Worm (Caenorhabditis elegans): ENCODE measurements around the gene ctl-3.

The ctl-3 gene

ce11 chrII:14310729-14311388, at the start of gene ctl-3:
TSS of gene ctl-3 (minus strand) at chrII:14310779.
- no peak for TF ChIP-seq mep-1 (tag; optimal IDR thresholded peaks at IDR 0.05)
- TF ChIP-seq cnd-1 (tag; optimal IDR thresholded peaks at IDR 0.05), result no peak
- no peak for TF ChIP-seq elt-1 (tag; optimal IDR thresholded peaks at IDR 0.05; ENCODE audit: borderline replicate concordance, insufficient read depth)
- TF ChIP-seq blmp-1 (tag; optimal IDR thresholded peaks at IDR 0.05), result no peak
- no peak for TF ChIP-seq drap-1 (GFP tag; optimal IDR thresholded peaks at IDR 0.05)
- TF ChIP-seq bed-3 (GFP tag; optimal IDR thresholded peaks at IDR 0.05), result no peak
- no peak for TF ChIP-seq ces-1 (GFP tag; optimal IDR thresholded peaks at IDR 0.05)
- no peak for TF ChIP-seq ztf-11 (tag; optimal IDR thresholded peaks at IDR 0.05)
- no peak for TF ChIP-seq nhr-12 (tag; optimal IDR thresholded peaks at IDR 0.05)

DNA sequence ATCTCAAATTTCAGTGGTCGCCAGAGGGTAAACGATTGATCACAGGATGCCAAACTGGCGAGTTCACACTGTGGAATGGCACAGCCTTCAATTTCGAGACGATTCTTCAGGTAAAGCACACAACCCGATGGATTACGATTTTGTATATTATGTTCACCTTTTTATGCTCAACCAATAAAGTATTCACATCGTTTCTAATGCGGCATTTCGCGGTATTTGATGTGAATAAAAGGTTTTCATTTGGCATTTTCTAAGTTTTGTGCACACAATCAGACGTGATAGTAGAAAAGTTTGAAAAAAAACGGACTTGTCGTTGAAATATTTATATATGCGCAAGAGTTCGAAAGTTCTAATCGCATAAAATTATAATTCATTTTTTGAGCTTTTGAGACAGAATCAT, 48.4 kb upstream of the ctl-3 start:
- TF ChIP-seq mls-2 (tag; optimal IDR thresholded peaks at IDR 0.05), result no peak
- no peak for TF ChIP-seq nhr-28 (tag; optimal IDR thresholded peaks at IDR 0.05)
- no peak for TF ChIP-seq zip-8 (tag; optimal IDR thresholded peaks at IDR 0.05)
- TF ChIP-seq ces-1 (GFP tag; optimal IDR thresholded peaks at IDR 0.05), result no peak
- TF ChIP-seq bed-3 (GFP tag; optimal IDR thresholded peaks at IDR 0.05), result no peak
- TF ChIP-seq nhr-237 (tag; optimal IDR thresholded peaks at IDR 0.05), result no peak

DNA sequence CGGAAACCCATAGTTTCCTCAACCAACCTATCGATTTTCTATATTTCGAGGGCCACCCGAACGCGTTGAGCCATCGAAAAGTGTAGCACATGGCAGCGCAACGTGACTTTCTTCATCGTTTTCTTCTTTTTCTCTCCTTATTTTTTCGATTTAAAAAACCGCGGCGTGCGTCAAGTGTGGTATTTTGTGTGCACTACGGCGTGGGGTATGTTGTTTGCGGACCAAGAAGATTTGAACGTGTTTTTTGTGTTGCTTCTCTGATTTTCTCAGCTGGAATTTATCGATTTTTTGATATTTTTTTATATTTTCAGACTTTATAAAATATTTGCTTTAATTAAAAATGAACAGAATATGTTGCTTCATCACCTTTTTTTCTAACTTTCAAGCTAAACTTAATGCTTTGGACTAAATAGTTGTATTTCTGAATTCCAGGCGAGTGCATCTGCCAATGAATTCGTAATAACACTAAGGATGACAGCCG, 47.4 kb upstream of the ctl-3 start, which contains the start of the genes agl-1 and pfs-2:
Gene agl-1 (minus strand): TSS at position 178 of the 481 bp plus-strand sequence.
Gene pfs-2 (plus strand): TSS at position 431 of the 481 bp plus-strand sequence.
- TF ChIP-seq nhr-237 (tag; optimal IDR thresholded peaks at IDR 0.05) (peak; percentile 76), lsy-2 (tag; optimal IDR thresholded peaks at IDR 0.05) (peak; percentile 85), cnd-1 (tag; optimal IDR thresholded peaks at IDR 0.05) (no peak), ztf-11 (tag; optimal IDR thresholded peaks at IDR 0.05) (no peak), nhr-28 (tag; optimal IDR thresholded peaks at IDR 0.05) (no peak), bed-3 (GFP tag; optimal IDR thresholded peaks at IDR 0.05) (no peak), sptf-1 (tag; optimal IDR thresholded peaks at IDR 0.05) (peak; percentile 55), hlh-1 (tag; optimal IDR thresholded peaks at IDR 0.05) (peak; percentile 48), mls-2 (tag; optimal IDR thresholded peaks at IDR 0.05) (peak; percentile 35), mep-1 (tag; optimal IDR thresholded peaks at IDR 0.05) (peak; percentile 82), lin-32 (GFP tag; optimal IDR thresholded peaks at IDR 0.05) (no peak), zip-8 (tag; optimal IDR thresholded peaks at IDR 0.05) (no peak), nhr-76 (tag; optimal IDR thresholded peaks at IDR 0.05) (no peak), M03D4.4 (tag; optimal IDR thresholded peaks at IDR 0.05) (peak; percentile 50), lin-13 (tag; optimal IDR thresholded peaks at IDR 0.05) (peak; percentile 49), ceh-39 (tag; optimal IDR thresholded peaks at IDR 0.05) (peak; percentile 72), ham-2 (GFP tag; optimal IDR thresholded peaks at IDR 0.05) (no peak), unc-120 (tag; optimal IDR thresholded peaks at IDR 0.05; ENCODE audit: poor library complexity, severe bottlenecking) (peak; percentile 12), ceh-43 (GFP tag; optimal IDR thresholded peaks at IDR 0.05) (peak; percentile 46), pha-4 (tag; optimal IDR thresholded peaks at IDR 0.05) (peak; percentile 57), ces-1 (GFP tag; optimal IDR thresholded peaks at IDR 0.05) (peak; percentile 51)

ce11 chrII:14351352-14351751, 40.8 kb upstream of the ctl-3 start:
- TF ChIP-seq cnd-1 (tag; optimal IDR thresholded peaks at IDR 0.05), result no peak
- no peak for TF ChIP-seq ham-2 (GFP tag; optimal IDR thresholded peaks at IDR 0.05)
- TF ChIP-seq drap-1 (GFP tag; optimal IDR thresholded peaks at IDR 0.05), result no peak
- no peak for TF ChIP-seq ces-1 (GFP tag; optimal IDR thresholded peaks at IDR 0.05)
- no peak for TF ChIP-seq M03D4.4 (tag; optimal IDR thresholded peaks at IDR 0.05)
- TF ChIP-seq zip-8 (tag; optimal IDR thresholded peaks at IDR 0.05), result no peak
- TF ChIP-seq mls-2 (tag; optimal IDR thresholded peaks at IDR 0.05), result no peak
- no peak for TF ChIP-seq mep-1 (tag; optimal IDR thresholded peaks at IDR 0.05)
- no peak for TF ChIP-seq blmp-1 (tag; optimal IDR thresholded peaks at IDR 0.05)
- TF ChIP-seq flh-1 (GFP tag; optimal IDR thresholded peaks at IDR 0.05), result no peak
- no peak for TF ChIP-seq bed-3 (GFP tag; optimal IDR thresholded peaks at IDR 0.05)
- TF ChIP-seq ceh-39 (tag; optimal IDR thresholded peaks at IDR 0.05), result no peak
- TF ChIP-seq lin-13 (tag; optimal IDR thresholded peaks at IDR 0.05), result no peak
- TF ChIP-seq sptf-1 (tag; optimal IDR thresholded peaks at IDR 0.05), result no peak

DNA sequence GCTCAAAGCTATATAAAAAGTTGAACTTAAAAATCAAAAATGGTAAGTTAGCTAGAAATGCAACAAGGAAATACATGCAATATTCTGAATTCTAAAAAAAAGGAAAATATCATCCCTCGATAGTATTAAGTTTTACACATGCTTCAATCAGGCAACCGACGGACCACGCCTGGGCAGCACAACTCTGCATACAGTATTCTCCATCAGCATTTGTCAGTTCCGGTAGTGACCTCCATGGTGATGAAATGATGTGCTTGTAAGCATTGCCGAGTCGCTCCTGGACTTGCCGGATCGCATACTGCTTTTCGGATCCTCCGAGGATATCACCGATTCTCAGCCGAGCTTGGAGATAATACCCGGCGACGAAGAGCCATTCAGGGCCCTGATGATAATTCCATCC, 40.2 kb upstream of the ctl-3 start:
- TF ChIP-seq unc-39 (tag; optimal IDR thresholded peaks at IDR 0.05) (no peak), ces-1 (GFP tag; optimal IDR thresholded peaks at IDR 0.05) (no peak), nhr-237 (tag; optimal IDR thresholded peaks at IDR 0.05) (no peak)

All from whole organism, mixed stage, embryonic.